Worm (Caenorhabditis elegans): ENCODE measurements around the gene pals-21.
"Not testable (repeated sequence)": the region's sequence is repeated elsewhere in the genome, so short reads cannot be mapped to it uniquely, and the experiment has no call there.

Gene pals-21

ce11 chrIII:1384694-1385093, 4.3 kb upstream of the pals-21 start:
- TF ChIP-seq hlh-1 (tag; optimal IDR thresholded peaks at IDR 0.05) (no peak), ceh-83 (GFP tag; optimal IDR thresholded peaks at IDR 0.05) (no peak), elt-3 (tag; optimal IDR thresholded peaks at IDR 0.05) (no peak), mep-1 (tag; optimal IDR thresholded peaks at IDR 0.05) (no peak), nhr-2 (tag; optimal IDR thresholded peaks at IDR 0.05) (no peak), nhr-12 (tag; optimal IDR thresholded peaks at IDR 0.05) (no peak), mls-2 (tag; optimal IDR thresholded peaks at IDR 0.05) (no peak), unc-39 (tag; optimal IDR thresholded peaks at IDR 0.05) (no peak), ces-1 (GFP tag; optimal IDR thresholded peaks at IDR 0.05) (no peak), unc-62 (GFP tag; optimal IDR thresholded peaks at IDR 0.05) (no peak), drap-1 (GFP tag; optimal IDR thresholded peaks at IDR 0.05) (no peak), bed-3 (GFP tag; optimal IDR thresholded peaks at IDR 0.05) (no peak), blmp-1 (tag; optimal IDR thresholded peaks at IDR 0.05) (no peak), sem-2 (GFP tag; optimal IDR thresholded peaks at IDR 0.05) (no peak), lsy-2 (tag; optimal IDR thresholded peaks at IDR 0.05) (no peak)

- TF ChIP-seq nhr-28 (tag; optimal IDR thresholded peaks at IDR 0.05), result no peak
- TF ChIP-seq M03D4.4 (tag; optimal IDR thresholded peaks at IDR 0.05), result no peak
- TF ChIP-seq mab-5 (tag; optimal IDR thresholded peaks at IDR 0.05), result no peak
- TF ChIP-seq mep-1 (tag; optimal IDR thresholded peaks at IDR 0.05), result no peak
- no peak for TF ChIP-seq unc-39 (tag; optimal IDR thresholded peaks at IDR 0.05)
- no peak for TF ChIP-seq nhr-237 (tag; optimal IDR thresholded peaks at IDR 0.05)
- no peak for TF ChIP-seq hlh-1 (tag; optimal IDR thresholded peaks at IDR 0.05)
- TF ChIP-seq elt-3 (tag; optimal IDR thresholded peaks at IDR 0.05), result no peak
- no peak for TF ChIP-seq nhr-12 (tag; optimal IDR thresholded peaks at IDR 0.05)
- no peak for TF ChIP-seq sem-2 (GFP tag; optimal IDR thresholded peaks at IDR 0.05)
- TF ChIP-seq lin-13 (tag; optimal IDR thresholded peaks at IDR 0.05), result no peak
- TF ChIP-seq flh-1 (GFP tag; optimal IDR thresholded peaks at IDR 0.05), result no peak
- no peak for TF ChIP-seq bed-3 (GFP tag; optimal IDR thresholded peaks at IDR 0.05)
- no peak for TF ChIP-seq ceh-83 (GFP tag; optimal IDR thresholded peaks at IDR 0.05)
- no peak for TF ChIP-seq ham-2 (GFP tag; optimal IDR thresholded peaks at IDR 0.05)
- no peak for TF ChIP-seq nhr-2 (tag; optimal IDR thresholded peaks at IDR 0.05)
- no peak for TF ChIP-seq zip-8 (tag; optimal IDR thresholded peaks at IDR 0.05)
- no peak for TF ChIP-seq ceh-43 (GFP tag; optimal IDR thresholded peaks at IDR 0.05)
Measured at ce11 chrIII:1384092-1384491, 3.7 kb upstream of the pals-21 start, which contains the start of the genes fbxa-138 and Y82E9BR.5. Gene fbxa-138, minus strand, starts transcription at chrIII:1384252. Gene Y82E9BR.5, plus strand, starts transcription at chrIII:1384370.

- TF ChIP-seq nhr-2 (tag; optimal IDR thresholded peaks at IDR 0.05), result no peak
Measured at ce11 chrIII:1383483-1383882, 3.0 kb upstream of the pals-21 start.

ce11 chrIII:1377903-1378302, 2.5 kb downstream of the pals-21 start, which contains the start of gene pals-40:
Gene pals-40, minus strand, starts transcription at chrIII:1378003.
- not testable (repeated sequence) for TF ChIP-seq flh-1 (GFP tag; optimal IDR thresholded peaks at IDR 0.05); hlh-1 (tag; optimal IDR thresholded peaks at IDR 0.05); M03D4.4 (tag; optimal IDR thresholded peaks at IDR 0.05)

ce11 chrIII:1375491-1375890, 4.9 kb downstream of the pals-21 start, which contains the start of gene Y82E9BR.10:
Gene Y82E9BR.10, minus strand, starts transcription at chrIII:1375591.
- not testable (repeated sequence) for TF ChIP-seq nhr-28 (tag; optimal IDR thresholded peaks at IDR 0.05); snpc-4 (tag; optimal IDR thresholded peaks at IDR 0.05); unc-62 (GFP tag; optimal IDR thresholded peaks at IDR 0.05)

ce11 chrIII:1374355-1374807, 6.1 kb downstream of the pals-21 start, which contains the start of gene Y82E9BR.20:
Gene Y82E9BR.20, plus strand, starts transcription at chrIII:1374405.
- TF ChIP-seq hlh-1 (tag; optimal IDR thresholded peaks at IDR 0.05) (no peak), mls-2 (tag; optimal IDR thresholded peaks at IDR 0.05) (no peak), nhr-2 (tag; optimal IDR thresholded peaks at IDR 0.05) (no peak), drap-1 (GFP tag; optimal IDR thresholded peaks at IDR 0.05) (no peak), ztf-11 (tag; optimal IDR thresholded peaks at IDR 0.05) (no peak), blmp-1 (tag; optimal IDR thresholded peaks at IDR 0.05) (no peak), ceh-43 (GFP tag; optimal IDR thresholded peaks at IDR 0.05) (no peak), nhr-76 (tag; optimal IDR thresholded peaks at IDR 0.05) (no peak), nhr-28 (tag; optimal IDR thresholded peaks at IDR 0.05) (no peak), nhr-237 (tag; optimal IDR thresholded peaks at IDR 0.05) (no peak), lin-32 (GFP tag; optimal IDR thresholded peaks at IDR 0.05) (no peak), unc-39 (tag; optimal IDR thresholded peaks at IDR 0.05) (no peak), sptf-1 (tag; optimal IDR thresholded peaks at IDR 0.05) (no peak), lin-13 (tag; optimal IDR thresholded peaks at IDR 0.05) (no peak), ces-1 (GFP tag; optimal IDR thresholded peaks at IDR 0.05) (no peak), elt-1 (tag; optimal IDR thresholded peaks at IDR 0.05; ENCODE audit: borderline replicate concordance, insufficient read depth) (no peak), M03D4.4 (tag; optimal IDR thresholded peaks at IDR 0.05) (no peak), mep-1 (tag; optimal IDR thresholded peaks at IDR 0.05) (no peak), bed-3 (GFP tag; optimal IDR thresholded peaks at IDR 0.05) (no peak)

Data from whole organism, mixed stage, embryonic.